Worm (Caenorhabditis elegans): Measurements from ENCODE around the gene mcd-1.

Gene mcd-1

DNA sequence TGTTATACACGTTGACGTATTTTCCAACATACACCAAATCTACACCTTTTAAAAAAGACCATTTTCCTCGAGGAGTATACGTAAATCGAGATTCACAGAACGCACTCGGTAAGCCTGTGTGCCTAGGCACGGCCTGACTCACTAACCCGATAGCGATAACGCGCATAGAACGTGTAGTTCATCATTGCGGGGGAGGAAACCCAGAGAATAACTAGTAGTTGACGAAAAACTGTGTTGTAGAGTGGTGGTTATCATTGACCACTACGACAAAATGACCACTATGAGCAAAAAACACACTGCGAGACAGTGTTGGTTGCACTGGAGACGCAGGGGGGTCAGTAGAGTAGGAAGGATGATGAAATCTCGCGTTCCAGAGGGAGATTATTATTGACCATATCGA is 28.5 kb upstream of the mcd-1 start:
- TF ChIP-seq nhr-76 (tag; optimal IDR thresholded peaks at IDR 0.05) (no peak), lin-14 (GFP tag; optimal IDR thresholded peaks at IDR 0.05) (no peak), efl-1 (optimal IDR thresholded peaks at IDR 0.05) (no peak), efl-1 (GFP tag; optimal IDR thresholded peaks at IDR 0.05 in 1 of 2) (peak in 1 of 2 experiments; percentile 80), elt-2 (tag; optimal IDR thresholded peaks at IDR 0.05) (peak; percentile 16), ztf-4 (tag; optimal IDR thresholded peaks at IDR 0.05) (no peak), lin-35 (GFP tag; optimal IDR thresholded peaks at IDR 0.05) (no peak), sptf-1 (tag; optimal IDR thresholded peaks at IDR 0.05) (no peak), C34B4.2 (tag; optimal IDR thresholded peaks at IDR 0.05) (no peak), tbx-2 (tag; optimal IDR thresholded peaks at IDR 0.05) (no peak), mdl-1 (tag; optimal IDR thresholded peaks at IDR 0.05) (no peak), zip-4 (GFP tag; optimal IDR thresholded peaks at IDR 0.05) (no peak), lir-3 (tag; optimal IDR thresholded peaks at IDR 0.05; ENCODE audit: poor library complexity) (no peak), jun-1 (tag; optimal IDR thresholded peaks at IDR 0.05) (peak; percentile 40)

DNA sequence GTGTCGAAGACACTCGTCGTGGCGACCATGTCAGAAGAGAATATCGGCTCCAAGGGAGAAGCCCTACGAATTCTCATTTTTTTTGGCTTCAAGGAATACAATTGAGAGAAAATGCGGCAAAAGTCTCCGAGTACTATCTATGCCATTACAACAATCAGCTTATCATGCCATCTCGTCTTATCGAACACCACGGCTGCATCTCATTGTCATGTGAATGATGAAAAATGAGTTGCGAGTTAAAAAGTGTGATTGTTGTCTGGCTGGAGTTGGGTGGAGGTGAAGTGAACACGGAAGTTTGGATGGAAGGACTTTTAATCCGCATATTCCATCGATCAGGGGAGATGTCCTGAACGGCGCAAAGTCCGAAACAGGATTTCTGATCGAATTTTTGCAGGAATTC is 27.4 kb upstream of the mcd-1 start:
- peak; percentile 50 for TF ChIP-seq nhr-85 (tag)
- TF ChIP-seq nhr-19 (GFP tag; conservative IDR thresholded peaks at IDR 0.05), result no peak
- TF ChIP-seq pax-3 (tag; optimal IDR thresholded peaks at IDR 0.05), result no peak
- TF ChIP-seq efl-1 (optimal IDR thresholded peaks at IDR 0.05), result no peak
- TF ChIP-seq efl-1 (GFP tag; optimal IDR thresholded peaks at IDR 0.05 in 1 of 2), result peak in 1 of 2 experiments; percentile 86
- TF ChIP-seq mdl-1 (tag; optimal IDR thresholded peaks at IDR 0.05), result peak in 1 of 2 experiments; percentile 14
- TF ChIP-seq lin-35 (GFP tag; optimal IDR thresholded peaks at IDR 0.05), result peak in 1 of 2 experiments; percentile 38
- TF ChIP-seq hlh-17 (GFP tag; optimal IDR thresholded peaks at IDR 0.05; ENCODE audit: borderline replicate concordance), result no peak
- peak; percentile 51 for TF ChIP-seq elt-2 (tag; optimal IDR thresholded peaks at IDR 0.05)

DNA sequence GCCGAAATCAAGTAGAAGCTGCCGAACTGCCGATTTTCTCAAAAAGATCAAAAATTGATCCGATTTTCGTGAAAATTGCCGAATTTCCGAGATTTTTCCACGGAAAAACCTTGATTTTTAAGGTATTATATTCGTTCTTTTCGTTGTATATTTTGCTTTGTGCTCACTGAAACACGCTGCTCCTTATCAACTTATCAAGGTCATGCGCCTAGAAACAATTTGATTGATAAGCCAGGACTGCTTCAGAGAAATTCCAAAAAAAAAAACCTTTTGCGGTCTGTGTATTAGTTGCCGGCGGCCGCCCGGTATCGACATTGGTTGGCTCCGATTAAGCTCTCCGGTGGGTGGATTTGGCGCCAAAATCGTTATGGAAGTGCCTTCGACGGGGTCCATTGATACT is 25.9 kb upstream of the mcd-1 start:
- TF ChIP-seq xbp-1 (tag; optimal IDR thresholded peaks at IDR 0.05) (no peak), C04F5.9 (tag; optimal IDR thresholded peaks at IDR 0.05) (no peak), elt-2 (tag; optimal IDR thresholded peaks at IDR 0.05) (peak; percentile 28)

DNA sequence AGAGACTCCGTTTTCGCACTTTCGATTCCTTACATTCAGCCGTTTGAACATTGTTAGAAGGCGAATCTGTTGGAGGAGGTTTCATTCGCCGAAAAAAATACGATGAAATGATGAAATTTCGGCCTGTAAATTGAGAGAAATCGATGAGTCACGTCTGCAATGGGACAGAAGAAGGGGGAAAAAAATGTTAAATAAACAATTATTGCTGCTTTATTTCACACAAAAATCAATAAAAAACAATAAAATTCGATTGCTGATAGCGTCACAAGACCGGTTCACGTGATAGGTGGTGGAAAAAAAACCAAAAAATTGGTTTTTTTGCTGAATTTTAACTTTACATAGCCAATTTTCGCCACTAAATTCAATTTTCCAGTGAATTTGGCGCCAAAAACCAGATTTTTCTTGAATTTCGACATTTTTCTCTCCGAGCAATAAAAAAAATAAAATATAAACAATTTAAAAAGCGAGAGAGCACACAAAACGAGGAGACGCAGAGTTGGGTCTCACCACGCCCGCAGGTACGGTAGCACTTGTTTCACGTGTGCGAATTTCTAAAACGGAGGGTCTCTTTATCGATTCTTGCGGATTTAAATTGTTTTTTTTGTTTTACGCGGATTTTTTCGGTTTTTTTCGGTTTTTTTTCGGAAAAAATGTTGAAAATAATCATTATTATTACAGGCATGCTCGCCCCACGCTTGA is 16.0 kb upstream of the mcd-1 start, which contains the start of the genes cup-14 and ndub-8:
cup-14 (minus strand) TSS at position 51 of the 699 bp plus-strand sequence.
ndub-8 (plus strand) TSS at position 679 of the 699 bp plus-strand sequence.
- TF ChIP-seq ceh-90 (tag; optimal IDR thresholded peaks at IDR 0.05), result peak; percentile 56
- no peak for TF ChIP-seq efl-3 (GFP tag; optimal IDR thresholded peaks at IDR 0.05)
- TF ChIP-seq mef-2 (tag; optimal IDR thresholded peaks at IDR 0.05), result no peak
- TF ChIP-seq mep-1 (tag; optimal IDR thresholded peaks at IDR 0.05), result peak; percentile 90
- peak; percentile 90 for TF ChIP-seq nhr-20 (tag; optimal IDR thresholded peaks at IDR 0.05)
- peak; percentile 92 for TF ChIP-seq lin-39 (tag; optimal IDR thresholded peaks at IDR 0.05)
- TF ChIP-seq egl-13 (tag; optimal IDR thresholded peaks at IDR 0.05), result peak; percentile 80
- TF ChIP-seq ets-5 (GFP tag; IDR thresholded peaks at IDR 0.05), result no peak
- TF ChIP-seq Y116A8C.19 (tag; optimal IDR thresholded peaks at IDR 0.05; ENCODE audit: borderline replicate concordance), result no peak
- peak; percentile 95 for TF ChIP-seq unc-130 (tag; optimal IDR thresholded peaks at IDR 0.05)
- TF ChIP-seq nhr-12 (tag; optimal IDR thresholded peaks at IDR 0.05), result no peak
- TF ChIP-seq snpc-4 (tag; optimal IDR thresholded peaks at IDR 0.05), result peak; percentile 87
- peak; percentile 63 for TF ChIP-seq C04F5.9 (tag; optimal IDR thresholded peaks at IDR 0.05)
- no peak for TF ChIP-seq aha-1 (tag; optimal IDR thresholded peaks at IDR 0.05)
- peak; percentile 83 for TF ChIP-seq fkh-10 (GFP tag; optimal IDR thresholded peaks at IDR 0.05)
- peak; percentile 87 to 95 (median 91) for TF ChIP-seq ceh-82 (tag; optimal IDR thresholded peaks at IDR 0.05)
- TF ChIP-seq F16B12.6 (tag; optimal IDR thresholded peaks at IDR 0.05), result peak; percentile 64
- TF ChIP-seq unc-62 (GFP tag; optimal IDR thresholded peaks at IDR 0.05), result no peak
- TF ChIP-seq mab-9 (GFP tag; IDR thresholded peaks at IDR 0.05), result peak; percentile 78
- no peak for TF ChIP-seq swsn-7 (tag; optimal IDR thresholded peaks at IDR 0.05)
- peak; percentile 78 for TF ChIP-seq skn-1 (tag; optimal IDR thresholded peaks at IDR 0.05)
- peak; percentile 80 for TF ChIP-seq grh-1 (GFP tag; IDR thresholded peaks at IDR 0.05)
- TF ChIP-seq pqm-1 (tag; optimal IDR thresholded peaks at IDR 0.05), result no peak
- TF ChIP-seq pax-3 (tag; optimal IDR thresholded peaks at IDR 0.05), result peak; percentile 75
- TF ChIP-seq mdl-1 (tag; optimal IDR thresholded peaks at IDR 0.05), result peak in 1 of 2 experiments; percentile 87
- TF ChIP-seq rnt-1 (tag; optimal IDR thresholded peaks at IDR 0.05), result no peak
- TF ChIP-seq ztf-4 (tag; optimal IDR thresholded peaks at IDR 0.05), result peak; percentile 88
- peak; percentile 91 for TF ChIP-seq irx-1 (tag; optimal IDR thresholded peaks at IDR 0.05)
- TF ChIP-seq hlh-4 (tag; optimal IDR thresholded peaks at IDR 0.05), result no peak
- no peak for TF ChIP-seq sptf-1 (tag; optimal IDR thresholded peaks at IDR 0.05)
- TF ChIP-seq nhr-85 (tag), result peak; percentile 96

Data from whole organism, L1 larva.